Fruit fly (Drosophila melanogaster) whole organism, embryonic: ENCODE data around the gene Etl1.

Experiments used
- ATbp ChIP-seq: fragments of 200-800 bp; sonication (Bioruptor generic); optimal IDR thresholded peaks from 2 replicates; lab custom pipeline; 2017; ENCODE audit warnings: missing biosample characterization, mild to moderate bottlenecking, missing genetic modification characterization, missing genetic modification reagents
- CG10267 ChIP-seq: fragments of 200-800 bp; sonication (Bioruptor generic); optimal IDR thresholded peaks from 2 replicates; lab custom pipeline; 2018; ENCODE audit warnings: missing biosample characterization, mild to moderate bottlenecking, missing genetic modification characterization, moderate library complexity
- CG11085 ChIP-seq: fragments of 200-800 bp; sonication (Bioruptor generic); IDR thresholded peaks from 2 replicates; pipeline ENCODE4 v1.3.6; 2022; ENCODE audit warnings: missing biosample characterization, missing genetic modification characterization
- CG11247 ChIP-seq: fragments of 200-800 bp; sonication (Bioruptor generic); IDR thresholded peaks from 2 replicates; pipeline ENCODE4 v1.3.6; 2022; ENCODE audit warnings: missing biosample characterization, missing genetic modification characterization
- CG11504 ChIP-seq: fragments of 200-800 bp; sonication (Bioruptor generic); optimal IDR thresholded peaks from 3 replicates; lab custom pipeline; 2019; ENCODE audit warnings: missing biosample characterization, mild to moderate bottlenecking, missing genetic modification characterization, moderate library complexity
- CG12391 ChIP-seq: fragments of 200-800 bp; sonication (Bioruptor generic); optimal IDR thresholded peaks from 3 replicates; lab custom pipeline; 2018; ENCODE audit warnings: missing biosample characterization, mild to moderate bottlenecking, missing genetic modification characterization, moderate library complexity
- CG12659 ChIP-seq: fragments of 200-800 bp; sonication (Bioruptor generic); optimal IDR thresholded peaks from 3 replicates; lab custom pipeline; 2017; ENCODE audit warnings: mild to moderate bottlenecking, missing biosample characterization, missing genetic modification reagents, missing genetic modification characterization
- CG12769 ChIP-seq: fragments of 200-800 bp; sonication (Bioruptor generic); optimal IDR thresholded peaks from 2 replicates; lab custom pipeline; 2019; ENCODE audit warnings: missing biosample characterization, mild to moderate bottlenecking, missing genetic modification characterization, moderate library complexity
- CG13296 ChIP-seq: fragments of 200-800 bp; sonication (Bioruptor generic); optimal IDR thresholded peaks from 3 replicates; lab custom pipeline; 2018; ENCODE audit warnings: missing biosample characterization, mild to moderate bottlenecking, missing genetic modification characterization
- CG13775 ChIP-seq: fragments of 200-800 bp; sonication (Bioruptor generic); optimal IDR thresholded peaks from 3 replicates; lab custom pipeline; 2017; ENCODE audit warnings: missing biosample characterization, mild to moderate bottlenecking, missing genetic modification characterization
- CG14965 ChIP-seq: fragments of 200-800 bp; sonication (Bioruptor generic); optimal IDR thresholded peaks from 2 replicates; lab custom pipeline; 2016; ENCODE audit warnings: missing biosample characterization, missing genetic modification characterization, borderline replicate concordance
- CG17359 ChIP-seq: fragments of 200-800 bp; sonication (Bioruptor generic); optimal IDR thresholded peaks from 3 replicates; lab custom pipeline; 2018; ENCODE audit warnings: missing biosample characterization, mild to moderate bottlenecking, missing genetic modification characterization, moderate library complexity
- CG18011 ChIP-seq: fragments of 200-800 bp; sonication (Bioruptor generic); optimal IDR thresholded peaks from 2 replicates; lab custom pipeline; 2017; ENCODE audit warnings: missing biosample characterization, missing genetic modification characterization, mild to moderate bottlenecking, moderate library complexity, missing genotype
- CG1832 ChIP-seq: fragments of 200-800 bp; sonication (Bioruptor generic); optimal IDR thresholded peaks from 2 replicates; lab custom pipeline; 2017; ENCODE audit warnings: missing biosample characterization, mild to moderate bottlenecking, missing genetic modification characterization, inconsistent platforms
- CG18599 ChIP-seq: fragments of 200-800 bp; sonication (Bioruptor generic); optimal IDR thresholded peaks from 3 replicates; lab custom pipeline; 2017; ENCODE audit warnings: missing biosample characterization, missing genetic modification characterization, mild to moderate bottlenecking, moderate library complexity, missing genetic modification reagents
- CG2199 ChIP-seq: fragments of 200-800 bp; sonication (Bioruptor generic); IDR thresholded peaks from 3 replicates; pipeline ENCODE4 v1.3.6; 2022; ENCODE audit warnings: missing biosample characterization, missing genetic modification characterization
- CG4404 ChIP-seq: fragments of 200-800 bp; sonication (Bioruptor generic); IDR thresholded peaks from 2 replicates; pipeline ENCODE4 v1.3.6; 2022; ENCODE audit warnings: missing biosample characterization, missing genetic modification characterization
- CG6765 ChIP-seq: fragments of 200-800 bp; sonication (Bioruptor generic); optimal IDR thresholded peaks from 3 replicates; lab custom pipeline; 2017; ENCODE audit warnings: missing biosample characterization, mild to moderate bottlenecking, missing genetic modification characterization
- CG6854 ChIP-seq: fragments of 200-800 bp; sonication (Bioruptor generic); optimal IDR thresholded peaks from 3 replicates; lab custom pipeline; 2017; ENCODE audit warnings: missing biosample characterization, mild to moderate bottlenecking, missing genetic modification characterization
- CG8281 ChIP-seq: fragments of 200-800 bp; sonication (Bioruptor generic); optimal IDR thresholded peaks from 2 replicates; lab custom pipeline; 2018; ENCODE audit warnings: missing biosample characterization, mild to moderate bottlenecking, missing genetic modification characterization, moderate library complexity
- CG8478 ChIP-seq: fragments of >200 bp; optimal IDR thresholded peaks from 2 replicates; lab custom pipeline; 2018
- CG8924 ChIP-seq: fragments of 200-800 bp; optimal IDR thresholded peaks from 3 replicates; lab custom pipeline; 2019; ENCODE audit warnings: missing biosample characterization, mild to moderate bottlenecking, missing genetic modification characterization, moderate library complexity
- CG9215 ChIP-seq: fragments of 200-800 bp; sonication (Bioruptor generic); IDR thresholded peaks from 2 replicates; pipeline ENCODE4 v1.3.6; 2022; ENCODE audit warnings: missing biosample characterization, missing genetic modification characterization
- CG9727 ChIP-seq: fragments of 200-800 bp; sonication (Bioruptor generic); optimal IDR thresholded peaks from 3 replicates; lab custom pipeline; 2017; ENCODE audit warnings: missing biosample characterization, mild to moderate bottlenecking, missing genetic modification characterization
- Fer3 ChIP-seq: fragments of 200-800 bp; sonication (Bioruptor generic); optimal IDR thresholded peaks from 2 replicates; lab custom pipeline; 2018; ENCODE audit warnings: missing biosample characterization, mild to moderate bottlenecking, missing genetic modification characterization, moderate library complexity
- HHEX ChIP-seq: fragments of 200-800 bp; sonication (Bioruptor generic); optimal IDR thresholded peaks from 3 replicates; lab custom pipeline; 2017; ENCODE audit warnings: missing biosample characterization, mild to moderate bottlenecking, missing genetic modification characterization, missing genetic modification reagents
- HLH4C ChIP-seq: fragments of 200-800 bp; sonication (Bioruptor generic); IDR thresholded peaks from 3 replicates; pipeline ENCODE4 v1.3.6; 2022; ENCODE audit warnings: missing biosample characterization, missing genetic modification characterization; ENCODE audit not compliant: partially characterized antibody
- Hand ChIP-seq: fragments of 200-800 bp; sonication (Bioruptor generic); optimal IDR thresholded peaks from 2 replicates; lab custom pipeline; 2017; ENCODE audit warnings: mild to moderate bottlenecking, missing biosample characterization, missing genetic modification reagents, missing genetic modification characterization
- MESR4 ChIP-seq: fragments of 200-800 bp; sonication (Bioruptor generic); optimal IDR thresholded peaks from 2 replicates; lab custom pipeline; 2018; ENCODE audit warnings: missing biosample characterization, mild to moderate bottlenecking, missing genetic modification characterization, moderate library complexity
- Meics ChIP-seq: fragments of 200-800 bp; sonication (Bioruptor generic); optimal IDR thresholded peaks from 2 replicates; lab custom pipeline; 2017; ENCODE audit warnings: missing biosample characterization, mild to moderate bottlenecking, missing genetic modification characterization
- Mes4 ChIP-seq: fragments of 200-800 bp; sonication (Bioruptor generic); optimal IDR thresholded peaks from 2 replicates; lab custom pipeline; 2016; ENCODE audit warnings: missing biosample characterization, missing genetic modification characterization
- Myb ChIP-seq: fragments of 200-800 bp; sonication (Bioruptor generic); optimal IDR thresholded peaks from 2 replicates; lab custom pipeline; 2016; ENCODE audit warnings: missing biosample characterization, missing genetic modification characterization
- Oaz ChIP-seq: fragments of 200-800 bp; sonication (Bioruptor generic); IDR thresholded peaks from 2 replicates; pipeline ENCODE4 v1.3.6; 2022; ENCODE audit warnings: missing biosample characterization, missing genetic modification characterization
- Oli ChIP-seq: fragments of 200-800 bp; sonication (Bioruptor generic); optimal IDR thresholded peaks from 2 replicates; lab custom pipeline; 2018; ENCODE audit warnings: missing biosample characterization, mild to moderate bottlenecking, missing genetic modification characterization, moderate library complexity
- Sox102F ChIP-seq: fragments of 200-800 bp; sonication (Bioruptor generic); optimal IDR thresholded peaks from 2 replicates; lab custom pipeline; 2018; ENCODE audit warnings: missing biosample characterization, mild to moderate bottlenecking, missing genetic modification characterization, moderate library complexity
- ash1 ChIP-seq: fragments of 200-800 bp; sonication (Bioruptor generic); optimal IDR thresholded peaks from 2 replicates; lab custom pipeline; 2018; ENCODE audit warnings: missing biosample characterization, mild to moderate bottlenecking, missing genetic modification characterization
- bcd ChIP-seq: fragments of 200-800 bp; sonication (Bioruptor generic); optimal IDR thresholded peaks from 2 replicates; lab custom pipeline; 2017; ENCODE audit warnings: missing biosample characterization, mild to moderate bottlenecking, missing genetic modification characterization
- dysf ChIP-seq: fragments of 200-800 bp; sonication (Bioruptor generic); IDR thresholded peaks from 3 replicates; pipeline ENCODE4 v1.3.6; 2022; ENCODE audit warnings: missing biosample characterization, missing genetic modification characterization
- hkb ChIP-seq, 2 experiments: fragments of 200-800 bp in 1 of 2; fragments of >200 bp in 1 of 2; sonication (Bioruptor generic) in 1 of 2; IDR thresholded peaks in 1 of 2; optimal IDR thresholded peaks in 1 of 2; 2 replicates each; pipeline versions ENCODE4 v1.3.6 to Lab custom; 2017 to 2022; ENCODE audit warnings: missing biosample characterization in 1 of 2, missing genetic modification characterization in 1 of 2
- jumu ChIP-seq: fragments of 200-800 bp; sonication (Bioruptor generic); optimal IDR thresholded peaks from 3 replicates; lab custom pipeline; 2016; ENCODE audit warnings: missing biosample characterization, missing genetic modification characterization
- lmd ChIP-seq: fragments of 200-800 bp; sonication (Bioruptor generic); IDR thresholded peaks from 2 replicates; pipeline ENCODE4 v1.3.6; 2022; ENCODE audit warnings: missing biosample characterization, missing genetic modification characterization
- mam ChIP-seq: fragments of 200-800 bp; sonication (Bioruptor generic); optimal IDR thresholded peaks from 3 replicates; lab custom pipeline; 2016; ENCODE audit warnings: missing biosample characterization, missing genetic modification characterization
- prd ChIP-seq, 3 experiments: fragments of >200 bp in 2 of 3; fragments of 200-800 bp in 1 of 3; sonication (Bioruptor generic) in 1 of 3; optimal IDR thresholded peaks in 2 of 3; IDR thresholded peaks in 1 of 3; 2 replicates in 2 of 3; 3 replicates in 1 of 3; pipeline versions ENCODE4 v1.3.6 to Lab custom; 2017 to 2022; ENCODE audit warnings: missing biosample characterization in 1 of 3, missing genetic modification characterization in 1 of 3
- row ChIP-seq: fragments of 200-800 bp; sonication (Bioruptor generic); IDR thresholded peaks from 3 replicates; pipeline ENCODE4 v1.3.6; 2022; ENCODE audit warnings: missing biosample characterization, missing genetic modification characterization
- scrt ChIP-seq: fragments of 200-800 bp; sonication (Bioruptor generic); optimal IDR thresholded peaks from 2 replicates; lab custom pipeline; 2018; ENCODE audit warnings: missing biosample characterization, mild to moderate bottlenecking, missing genetic modification characterization, moderate library complexity
- sens ChIP-seq: fragments of 200-800 bp; sonication (Bioruptor generic); peaks from one replicate; lab custom pipeline; 2016; ENCODE audit warnings: missing biosample characterization, missing genetic modification characterization
- slbo ChIP-seq: fragments of 200-800 bp; sonication (Bioruptor generic); IDR thresholded peaks from 2 replicates; pipeline ENCODE4 v1.3.6; 2022; ENCODE audit warnings: missing biosample characterization, missing genetic modification characterization
- tx ChIP-seq: fragments of 200-800 bp; sonication (Bioruptor generic); optimal IDR thresholded peaks from 2 replicates; lab custom pipeline; 2016; ENCODE audit warnings: missing biosample characterization, missing genetic modification characterization
- zfh2 ChIP-seq: fragments of 200-800 bp; sonication (Bioruptor generic); optimal IDR thresholded peaks from 2 replicates; lab custom pipeline; 2016; ENCODE audit warnings: missing biosample characterization, missing genetic modification characterization

The Etl1 gene

DNA sequence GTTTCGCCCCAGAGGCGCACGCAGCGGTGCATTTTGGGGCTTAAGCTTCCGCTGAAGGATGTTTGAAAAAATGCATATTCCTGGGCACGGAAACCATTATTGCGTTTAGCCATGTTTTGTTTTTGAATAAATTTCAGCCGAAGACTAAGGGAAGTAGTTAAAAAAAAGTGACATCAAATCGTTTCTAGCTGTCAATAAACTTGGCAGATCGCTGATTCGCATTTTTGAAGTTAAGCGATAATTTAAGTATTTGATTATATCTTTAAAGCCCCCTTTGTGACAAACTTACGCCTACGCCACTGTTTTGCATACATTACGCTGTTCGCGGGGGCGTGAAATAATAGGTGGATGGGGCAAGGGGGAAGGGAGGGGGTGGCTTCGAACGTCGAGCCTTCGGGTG lies 48.1 kb downstream of the Etl1 start (continued):
- 0 out of 2 replicates have a peak, but pooled peaks have one; percentile 17 for TF ChIP-seq lmd (GFP tag; lab: Robert Waterston, UW)
- no peak for TF ChIP-seq Mes4
- TF ChIP-seq bcd = peak; percentile 46
- no peak for TF ChIP-seq CG17359 (tag; lab: Kevin White, UChicago)
- peak; percentile 38 for TF ChIP-seq CG12659 (GFP tag; lab: Kevin White, UChicago)
- TF ChIP-seq CG12391 = peak; percentile 8
- no peak for TF ChIP-seq CG11247 (GFP tag; lab: Robert Waterston, UW)
- peak; percentile 4 for TF ChIP-seq CG6854
- peak; percentile 41; the same call in 1 of the 3 replicates for TF ChIP-seq row (GFP tag; lab: Robert Waterston, UW)
- no peak for TF ChIP-seq CG10267 (tag; lab: Kevin White, UChicago)
- no peak for TF ChIP-seq prd (optimal IDR thresholded peaks at IDR 0.05; lab: Kevin White, UChicago)
- TF ChIP-seq prd (GFP tag; IDR thresholded peaks at IDR 0.05; lab: Robert Waterston, UW) = peak; percentile 15; the same call in 1 of the 3 replicates
- TF ChIP-seq CG6765 = peak; percentile 25
- TF ChIP-seq scrt (GFP tag; lab: Kevin White, UChicago) = peak; percentile 27
- peak; percentile 43 for TF ChIP-seq HHEX (GFP tag; lab: Kevin White, UChicago)
- TF ChIP-seq dysf (GFP tag; lab: Robert Waterston, UW) = 0 out of 3 replicates have a peak, but pooled peaks have one; percentile 40
- TF ChIP-seq slbo (GFP tag; lab: Robert Waterston, UW) = peak; percentile 61
- TF ChIP-seq ATbp (GFP tag; lab: Kevin White, UChicago) = peak; percentile 2
- no peak for TF ChIP-seq CG4404 (GFP tag; lab: Robert Waterston, UW)
- no peak for TF ChIP-seq CG1832 (GFP tag; lab: Kevin White, UChicago)
- peak; percentile 46 for TF ChIP-seq Oli (tag; lab: Kevin White, UChicago)
- no peak for TF ChIP-seq CG11085
- TF ChIP-seq MESR4 = no peak
- TF ChIP-seq CG11504 (tag; lab: Kevin White, UChicago) = peak; percentile 58
- TF ChIP-seq CG2199 (GFP tag; lab: Robert Waterston, UW) = no peak
- TF ChIP-seq CG8281 (tag; lab: Kevin White, UChicago) = no peak
- TF ChIP-seq CG13775 (GFP tag; lab: Kevin White, UChicago) = peak; percentile 16
- peak; percentile 79 for TF ChIP-seq CG18599 (GFP tag; lab: Kevin White, UChicago)
- peak; percentile 48 for TF ChIP-seq CG9727
- 0 out of 2 replicates have a peak, but pooled peaks have one; percentile 21 for TF ChIP-seq Oaz
- peak; percentile 63 for TF ChIP-seq Meics (GFP tag; lab: Kevin White, UChicago)
- peak; percentile 40 for TF ChIP-seq Sox102F (GFP tag; lab: Kevin White, UChicago)
- no peak for TF ChIP-seq HLH4C (GFP tag; lab: Robert Waterston, UW)
- TF ChIP-seq tx = peak; percentile 18
- no peak for TF ChIP-seq hkb (optimal IDR thresholded peaks at IDR 0.05; lab: Kevin White, UChicago)
- 0 out of 2 replicates have a peak, but pooled peaks have one; percentile 16 for TF ChIP-seq hkb (GFP tag; IDR thresholded peaks at IDR 0.05; lab: Robert Waterston, UW)
- no peak for TF ChIP-seq CG8478 (lab: Kevin White, UChicago)
- TF ChIP-seq mam (GFP tag; lab: Kevin White, UChicago) = no peak
- peak; percentile 24 for TF ChIP-seq CG12769 (tag; lab: Kevin White, UChicago)
- no peak for TF ChIP-seq CG18011 (GFP tag; lab: Kevin White, UChicago)
- TF ChIP-seq sens (GFP tag; lab: Kevin White, UChicago) = peak; percentile 13
- TF ChIP-seq ash1 = no peak
- no peak for TF ChIP-seq CG14965 (GFP tag; lab: Kevin White, UChicago)
- TF ChIP-seq zfh2 (GFP tag; lab: Kevin White, UChicago) = peak; percentile 25
- TF ChIP-seq CG9215 (GFP tag; lab: Robert Waterston, UW) = 0 out of 2 replicates have a peak, but pooled peaks have one; percentile 26
- peak; percentile 4 for TF ChIP-seq Fer3 (tag; lab: Kevin White, UChicago)
- no peak for TF ChIP-seq jumu (GFP tag; lab: Kevin White, UChicago)
- peak; percentile 16 for TF ChIP-seq CG8924 (tag; lab: Kevin White, UChicago)
- TF ChIP-seq Hand (GFP tag; lab: Kevin White, UChicago) = peak; percentile 52
- peak; percentile 12 for TF ChIP-seq CG13296 (GFP tag; lab: Kevin White, UChicago)
- TF ChIP-seq Myb (GFP tag; lab: Kevin White, UChicago) = peak; percentile 6
